Fruit fly (Drosophila melanogaster) whole organism, prepupa: ENCODE results near the gene HipHop.

Source experiments
- CG11294 ChIP-seq: fragments of 200-800 bp; sonication (Bioruptor generic); IDR thresholded peaks from 2 replicates; pipeline ENCODE4 v1.3.6; 2022; ENCODE audit warnings: missing biosample characterization, missing genetic modification characterization
- Eip78C ChIP-seq: fragments of 200-800 bp; sonication (Bioruptor generic); peaks from one replicate; lab custom pipeline; 2016; ENCODE audit warnings: missing biosample characterization, missing genetic modification characterization
- Sox102F ChIP-seq: fragments of 200-800 bp; sonication (Bioruptor generic); optimal IDR thresholded peaks from 2 replicates; lab custom pipeline; 2016; ENCODE audit warnings: missing biosample characterization, mild to moderate bottlenecking, missing genetic modification characterization
- acj6 ChIP-seq: fragments of 200-800 bp; sonication (Bioruptor generic); optimal IDR thresholded peaks from 3 replicates; lab custom pipeline; 2016; ENCODE audit warnings: missing biosample characterization, missing genetic modification characterization

- no peak for TF ChIP-seq Eip78C (GFP tag; lab: Kevin White, UChicago)
- no peak for TF ChIP-seq CG11294 (GFP tag; lab: Robert Waterston, UW)
- TF ChIP-seq acj6 (GFP tag; lab: Kevin White, UChicago): no peak
- TF ChIP-seq Sox102F (GFP tag; lab: Kevin White, UChicago): no peak
Measured at dm6 chr3L:18810469-18810868, 10.5 kb upstream of the HipHop start.
